Fruit fly (Drosophila melanogaster) whole organism, embryonic: ENCODE data around the gene CG12010.

Source experiments
- Ada2b ChIP-seq: fragments of 200-800 bp; sonication (Bioruptor generic); IDR thresholded peaks from 2 replicates; pipeline ENCODE4 v1.3.6; 2022; ENCODE audit warnings: missing biosample characterization, missing genetic modification characterization
- Adf1 ChIP-seq: fragments of 200-800 bp; sonication (Bioruptor generic); IDR thresholded peaks from 2 replicates; pipeline ENCODE4 v1.3.6; 2022; ENCODE audit warnings: missing biosample characterization, missing genetic modification characterization
- CG10366 ChIP-seq: fragments of 200-800 bp; sonication (Bioruptor generic); IDR thresholded peaks from 2 replicates; pipeline ENCODE4 v1.3.6; 2022; ENCODE audit warnings: missing biosample characterization, missing genetic modification characterization
- CG10462 ChIP-seq: fragments of 200-800 bp; sonication (Bioruptor generic); optimal IDR thresholded peaks from 2 replicates; lab custom pipeline; 2016; ENCODE audit warnings: missing biosample characterization, missing genetic modification characterization
- CG13123 ChIP-seq: fragments of 200-800 bp; sonication (Bioruptor generic); optimal IDR thresholded peaks from 2 replicates; lab custom pipeline; 2016; ENCODE audit warnings: missing biosample characterization, missing genetic modification characterization
- CG13296 ChIP-seq: fragments of 200-800 bp; sonication (Bioruptor generic); optimal IDR thresholded peaks from 3 replicates; lab custom pipeline; 2018; ENCODE audit warnings: missing biosample characterization, mild to moderate bottlenecking, missing genetic modification characterization
- CG16815 ChIP-seq: fragments of 200-800 bp; sonication (Bioruptor generic); optimal IDR thresholded peaks from 3 replicates; lab custom pipeline; 2017; ENCODE audit warnings: missing biosample characterization, mild to moderate bottlenecking, missing genetic modification characterization
- CG17361 ChIP-seq: fragments of 200-800 bp; sonication (Bioruptor generic); IDR thresholded peaks from 3 replicates; pipeline ENCODE4 v1.3.6; 2022; ENCODE audit warnings: missing biosample characterization, missing genetic modification characterization
- CG17612 ChIP-seq: fragments of 200-800 bp; sonication (Bioruptor generic); IDR thresholded peaks from 2 replicates; pipeline ENCODE4 v1.3.6; 2022; ENCODE audit warnings: missing biosample characterization, missing genetic modification characterization
- CG2678 ChIP-seq: fragments of 200-800 bp; sonication (Bioruptor generic); optimal IDR thresholded peaks from 3 replicates; lab custom pipeline; 2019; ENCODE audit warnings: missing biosample characterization, mild to moderate bottlenecking, missing genetic modification characterization, moderate library complexity
- CG2875 ChIP-seq: fragments of 200-800 bp; sonication (Bioruptor generic); optimal IDR thresholded peaks from 2 replicates; lab custom pipeline; 2017; ENCODE audit warnings: missing biosample characterization, mild to moderate bottlenecking, missing genetic modification characterization, missing genetic modification reagents
- CG30403 ChIP-seq: fragments of 200-800 bp; sonication (Bioruptor generic); optimal IDR thresholded peaks from 3 replicates; lab custom pipeline; 2016; ENCODE audit warnings: missing biosample characterization, missing genetic modification characterization
- CG33213 ChIP-seq: fragments of 200-800 bp; sonication (Bioruptor generic); optimal IDR thresholded peaks from 3 replicates; lab custom pipeline; 2016; ENCODE audit warnings: missing biosample characterization, missing genetic modification characterization
- CG33557 ChIP-seq: fragments of 200-800 bp; sonication (Bioruptor generic); optimal IDR thresholded peaks from 2 replicates; lab custom pipeline; 2019; ENCODE audit warnings: missing biosample characterization, mild to moderate bottlenecking, missing genetic modification characterization, moderate library complexity
- CG4404 ChIP-seq: fragments of 200-800 bp; sonication (Bioruptor generic); IDR thresholded peaks from 2 replicates; pipeline ENCODE4 v1.3.6; 2022; ENCODE audit warnings: missing biosample characterization, missing genetic modification characterization
- CG4730 ChIP-seq: fragments of 200-800 bp; sonication (Bioruptor generic); IDR thresholded peaks from 2 replicates; pipeline ENCODE4 v1.3.6; 2022; ENCODE audit warnings: missing biosample characterization, missing genetic modification characterization
- CG5953 ChIP-seq: fragments of 200-800 bp; sonication (Bioruptor generic); IDR thresholded peaks from 2 replicates; pipeline ENCODE4 v1.3.6; 2022; ENCODE audit warnings: missing biosample characterization, missing genetic modification characterization
- CG6254 ChIP-seq: fragments of 200-800 bp; sonication (Bioruptor generic); optimal IDR thresholded peaks from 3 replicates; lab custom pipeline; 2017; ENCODE audit warnings: mild to moderate bottlenecking, missing biosample characterization, missing genetic modification reagents, missing genetic modification characterization
- CG8388 ChIP-seq: fragments of 200-800 bp; sonication (Bioruptor generic); optimal IDR thresholded peaks from 2 replicates; lab custom pipeline; 2019; ENCODE audit warnings: missing biosample characterization, mild to moderate bottlenecking, missing genetic modification characterization, moderate library complexity
- CHES-1-like ChIP-seq: fragments of 200-800 bp; sonication (Bioruptor generic); optimal IDR thresholded peaks from 2 replicates; lab custom pipeline; 2016; ENCODE audit warnings: missing biosample characterization, missing genetic modification characterization
- CrebB ChIP-seq: fragments of 200-800 bp; sonication (Bioruptor generic); optimal IDR thresholded peaks from 3 replicates; lab custom pipeline; 2018; ENCODE audit warnings: missing biosample characterization, mild to moderate bottlenecking, missing genetic modification characterization
- D19A ChIP-seq: fragments of 200-800 bp; optimal IDR thresholded peaks from 3 replicates; lab custom pipeline; 2019; ENCODE audit warnings: missing biosample characterization, mild to moderate bottlenecking, missing genetic modification characterization, moderate library complexity
- Deaf1 ChIP-seq: fragments of 200-800 bp; optimal IDR thresholded peaks from 3 replicates; lab custom pipeline; 2019; ENCODE audit warnings: missing biosample characterization, mild to moderate bottlenecking, missing genetic modification characterization, moderate library complexity
- E2f2 ChIP-seq: fragments of 200-800 bp; sonication (Bioruptor generic); IDR thresholded peaks from 2 replicates; pipeline ENCODE4 v1.3.6; 2022; ENCODE audit warnings: missing biosample characterization, missing genetic modification characterization
- Eip74EF ChIP-seq, 2 experiments: fragments of 200-800 bp in 1 of 2; fragments of >200 bp in 1 of 2; sonication (Bioruptor generic) in 1 of 2; optimal IDR thresholded peaks; 2 replicates each; lab custom pipeline; 2017 to 2019; ENCODE audit warnings: missing biosample characterization in 2 of 2, missing genetic modification characterization in 2 of 2, mild to moderate bottlenecking in 1 of 2, moderate library complexity in 1 of 2
- Hmx ChIP-seq: fragments of 200-800 bp; sonication (Bioruptor generic); optimal IDR thresholded peaks from 2 replicates; lab custom pipeline; 2016; ENCODE audit warnings: missing biosample characterization, missing genetic modification characterization
- Hr39 ChIP-seq: fragments of >200 bp; optimal IDR thresholded peaks from 2 replicates; lab custom pipeline; 2017
- Hr51 ChIP-seq, 2 experiments: fragments of 200-800 bp; sonication (Bioruptor generic); optimal IDR thresholded peaks; 2 replicates in 1 of 2; 3 replicates in 1 of 2; lab custom pipeline; 2016 to 2018; ENCODE audit warnings: missing biosample characterization in 2 of 2, missing genetic modification characterization in 2 of 2, mild to moderate bottlenecking in 1 of 2, moderate library complexity in 1 of 2
- Lim3 ChIP-seq: fragments of 200-800 bp; sonication (Bioruptor generic); IDR thresholded peaks from 2 replicates; pipeline ENCODE4 v1.3.6; 2022; ENCODE audit warnings: missing biosample characterization, missing genetic modification characterization
- Lpt ChIP-seq: fragments of >200 bp; optimal IDR thresholded peaks from 2 replicates; lab custom pipeline; 2018; ENCODE audit warnings: missing biosample characterization, missing genetic modification characterization
- MBD-R2 ChIP-seq: fragments of 200-800 bp; sonication (Bioruptor generic); IDR thresholded peaks from 2 replicates; pipeline ENCODE4 v1.3.6; 2022; ENCODE audit warnings: missing biosample characterization, missing genetic modification characterization
- Mad ChIP-seq: fragments of 200-800 bp; sonication (Bioruptor generic); optimal IDR thresholded peaks from 2 replicates; lab custom pipeline; 2016; ENCODE audit warnings: missing biosample characterization, missing genetic modification characterization
- Med ChIP-seq: fragments of 200-800 bp; sonication (Bioruptor generic); peaks from one replicate; lab custom pipeline; 2016; ENCODE audit warnings: missing biosample characterization, missing genetic modification characterization, mild to moderate bottlenecking, inconsistent platforms, moderate library complexity
- Mrtf ChIP-seq: fragments of 200-800 bp; sonication (Bioruptor generic); IDR thresholded peaks from 3 replicates; pipeline ENCODE4 v1.3.6; 2022; ENCODE audit warnings: missing biosample characterization, missing genetic modification characterization
- Tbp ChIP-seq: fragments of >200 bp; optimal IDR thresholded peaks from 2 replicates; lab custom pipeline; 2018; ENCODE audit warnings: missing biosample characterization, missing genetic modification characterization
- abd-A ChIP-seq: fragments of 200-800 bp; sonication (Bioruptor generic); optimal IDR thresholded peaks from 3 replicates; lab custom pipeline; 2019; ENCODE audit warnings: missing biosample characterization, mild to moderate bottlenecking, missing genetic modification characterization, moderate library complexity
- al ChIP-seq: fragments of 200-800 bp; sonication (Bioruptor generic); IDR thresholded peaks from 2 replicates; pipeline ENCODE4 v1.3.6; 2022; ENCODE audit warnings: missing biosample characterization, missing genetic modification characterization
- cad ChIP-seq: fragments of >200 bp; optimal IDR thresholded peaks from 2 replicates; lab custom pipeline; 2017; ENCODE audit warnings: missing biosample characterization, missing genetic modification characterization
- cato ChIP-seq: fragments of 200-800 bp; sonication (Bioruptor generic); optimal IDR thresholded peaks from 2 replicates; lab custom pipeline; 2016; ENCODE audit warnings: missing biosample characterization, missing genetic modification characterization, borderline replicate concordance
- eve ChIP-seq, 2 experiments: fragments of >200 bp; optimal IDR thresholded peaks; 2 replicates each; lab custom pipeline; 2017; ENCODE audit warnings: missing biosample characterization in 2 of 2, missing genetic modification characterization in 2 of 2
- gcm ChIP-seq: fragments of 200-800 bp; sonication (Bioruptor generic); optimal IDR thresholded peaks from 2 replicates; lab custom pipeline; 2019; ENCODE audit warnings: missing biosample characterization, mild to moderate bottlenecking, missing genetic modification characterization, moderate library complexity
- grau ChIP-seq: fragments of 200-800 bp; optimal IDR thresholded peaks from 3 replicates; lab custom pipeline; 2019; ENCODE audit warnings: missing biosample characterization, mild to moderate bottlenecking, missing genetic modification characterization, moderate library complexity
- lola ChIP-seq, 3 experiments: fragments of >200 bp in 2 of 3; fragments of 200-800 bp in 1 of 3; sonication (Bioruptor generic) in 1 of 3; optimal IDR thresholded peaks; 2 replicates each; lab custom pipeline; 2017 to 2019; ENCODE audit warnings: missing biosample characterization in 3 of 3, missing genetic modification characterization in 3 of 3, mild to moderate bottlenecking in 1 of 3, moderate library complexity in 1 of 3
- row ChIP-seq: fragments of 200-800 bp; sonication (Bioruptor generic); IDR thresholded peaks from 3 replicates; pipeline ENCODE4 v1.3.6; 2022; ENCODE audit warnings: missing biosample characterization, missing genetic modification characterization
- slbo ChIP-seq: fragments of 200-800 bp; sonication (Bioruptor generic); IDR thresholded peaks from 2 replicates; pipeline ENCODE4 v1.3.6; 2022; ENCODE audit warnings: missing biosample characterization, missing genetic modification characterization
- vvl ChIP-seq: fragments of 200-800 bp; sonication (Bioruptor generic); IDR thresholded peaks from 2 replicates; pipeline ENCODE4 v1.3.6; 2022; ENCODE audit warnings: missing biosample characterization, missing genetic modification characterization
- zfh2 ChIP-seq: fragments of 200-800 bp; sonication (Bioruptor generic); optimal IDR thresholded peaks from 2 replicates; lab custom pipeline; 2016; ENCODE audit warnings: missing biosample characterization, missing genetic modification characterization

CG12010 gene

dm6 chr3L:3376551-3376950, 2.5 kb downstream of the CG12010 start, which contains the start of gene CG12012 (continued):
- TF ChIP-seq D19A (no peak), CG13296 (GFP tag; lab: Kevin White, UChicago) (no peak), CG10366 (GFP tag; lab: Robert Waterston, UW) (no peak), zfh2 (GFP tag; lab: Kevin White, UChicago) (no peak), Hr51 (GFP tag; optimal IDR thresholded peaks at IDR 0.05; lab: Kevin White, UChicago) (no peak), CG5953 (no peak), cad (no peak), CG8388 (GFP tag; lab: Kevin White, UChicago) (no peak), row (no peak), cato (GFP tag; lab: Kevin White, UChicago) (no peak)

- TF ChIP-seq CG13123 (GFP tag; lab: Kevin White, UChicago) (no peak), grau (tag; lab: Kevin White, UChicago) (peak; percentile 54), Med (GFP tag; lab: Kevin White, UChicago) (peak; percentile 52)
Observed at dm6 chr3L:3377247-3377964, 3.3 kb downstream of the CG12010 start.

DNA sequence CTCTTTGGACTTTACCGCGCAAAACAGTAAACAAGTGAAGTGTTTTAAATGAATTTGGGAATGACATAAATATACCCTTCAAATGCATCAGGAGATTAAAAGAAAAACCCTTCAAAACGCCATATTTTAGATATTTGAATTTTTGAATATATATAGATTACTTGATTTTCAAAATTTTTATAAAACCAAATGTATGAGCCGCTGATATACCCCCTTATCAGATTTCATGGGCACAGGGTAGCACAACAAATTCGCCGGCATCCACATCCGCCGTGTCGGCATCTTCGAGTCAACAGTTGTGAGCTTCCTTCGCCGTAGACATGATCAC, 3.8 kb downstream of the CG12010 start, which contains the start of gene Ids:
Ids (plus strand) TSS at position 304 of the 328 bp plus-strand sequence.
- peak; percentile 86 for TF ChIP-seq vvl (GFP tag; lab: Robert Waterston, UW)
- TF ChIP-seq CG30403: peak; percentile 60
- peak; percentile 58 for TF ChIP-seq gcm (GFP tag; lab: Kevin White, UChicago)
- TF ChIP-seq eve (GFP tag; optimal IDR thresholded peaks at IDR 0.05; lab: Kevin White, UChicago): no peak
- peak; percentile 45 for TF ChIP-seq CG4404 (GFP tag; lab: Robert Waterston, UW)
- TF ChIP-seq Ada2b (GFP tag; lab: Robert Waterston, UW): peak; percentile 78
- peak; percentile 52 for TF ChIP-seq CG16815
- TF ChIP-seq Deaf1: peak; percentile 23
- peak; percentile 30 for TF ChIP-seq CG2875
- TF ChIP-seq al (GFP tag; lab: Robert Waterston, UW): peak; percentile 57; the same call in 1 of the 2 replicates
- TF ChIP-seq Hmx (GFP tag; lab: Kevin White, UChicago): peak; percentile 3
- TF ChIP-seq Adf1 (GFP tag; lab: Robert Waterston, UW): peak; percentile 43; the same call in 1 of the 2 replicates
- peak; percentile 72 for TF ChIP-seq CG4730
- no peak for TF ChIP-seq CG33557 (GFP tag; lab: Kevin White, UChicago)
- TF ChIP-seq slbo (GFP tag; lab: Robert Waterston, UW): peak; percentile 84
- TF ChIP-seq CG2678 (tag; lab: Kevin White, UChicago): peak; percentile 76
- TF ChIP-seq E2f2 (GFP tag; lab: Robert Waterston, UW): peak; percentile 65
- TF ChIP-seq Mrtf (GFP tag; lab: Robert Waterston, UW): 0 out of 3 replicates have a peak, but pooled peaks have one; percentile 48
- peak; percentile 47 for TF ChIP-seq Mad (GFP tag; lab: Kevin White, UChicago)
- no peak for TF ChIP-seq CrebB (tag; lab: Kevin White, UChicago)
- TF ChIP-seq CG17612 (GFP tag; lab: Robert Waterston, UW): 0 out of 2 replicates have a peak, but pooled peaks have one; percentile 32
- no peak for TF ChIP-seq abd-A (tag; lab: Kevin White, UChicago)
- no peak for TF ChIP-seq Lim3 (GFP tag; lab: Robert Waterston, UW)
- TF ChIP-seq Med (GFP tag; lab: Kevin White, UChicago): peak; percentile 84
- peak; percentile 72 for TF ChIP-seq CG17361 (GFP tag; lab: Robert Waterston, UW)
- peak; percentile 68 for TF ChIP-seq D19A
- TF ChIP-seq Eip74EF (GFP tag; optimal IDR thresholded peaks at IDR 0.05; lab: Kevin White, UChicago): peak in 1 of 2 experiments; percentile 39
- no peak for TF ChIP-seq Tbp (GFP tag; lab: Kevin White, UChicago)
- peak; percentile 10 for TF ChIP-seq CG33213 (GFP tag; lab: Kevin White, UChicago)
- peak; percentile 6 for TF ChIP-seq CG10462
- peak; percentile 63 for TF ChIP-seq CG6254
- TF ChIP-seq Hr39: no peak
- no peak for TF ChIP-seq CHES-1-like (GFP tag; lab: Kevin White, UChicago)
- peak in 1 of 3 experiments; percentile 13 for TF ChIP-seq lola (GFP tag; optimal IDR thresholded peaks at IDR 0.05; lab: Kevin White, UChicago)
- peak; percentile 26; the same call in 1 of the 2 replicates for TF ChIP-seq MBD-R2 (GFP tag; lab: Robert Waterston, UW)
- TF ChIP-seq Lpt (GFP tag; lab: Kevin White, UChicago): no peak
